Worm (Caenorhabditis elegans): ENCODE measurements around the gene ttr-43.

- TF ChIP-seq nhr-120 (GFP tag; IDR thresholded peaks at IDR 0.05): no peak
- no peak for TF ChIP-seq gei-17 (GFP tag; optimal IDR thresholded peaks at IDR 0.05)
- no peak for TF ChIP-seq Y79H2A.3 (GFP tag; conservative IDR thresholded peaks at IDR 0.05)
- no peak for TF ChIP-seq tbp1 (GFP tag; optimal IDR thresholded peaks at IDR 0.05)
- no peak for TF ChIP-seq ama-1 (optimal IDR thresholded peaks at IDR 0.05)
- TF ChIP-seq ama-1 (GFP tag; optimal IDR thresholded peaks at IDR 0.05): no peak
- no peak for TF ChIP-seq madf-6 (GFP tag; IDR thresholded peaks at IDR 0.05)
- TF ChIP-seq ztf-25 (GFP tag; IDR thresholded peaks at IDR 0.05): no peak
- TF ChIP-seq madf-8 (GFP tag; conservative IDR thresholded peaks at IDR 0.05): no peak
- TF ChIP-seq F37B4.10 (GFP tag; IDR thresholded peaks at IDR 0.05): no peak
- TF ChIP-seq lin-40 (tag; optimal IDR thresholded peaks at IDR 0.05): no peak
- no peak for TF ChIP-seq unc-130 (GFP tag; optimal IDR thresholded peaks at IDR 0.05)
- TF ChIP-seq C17E4.6 (GFP tag; IDR thresholded peaks at IDR 0.05): no peak
Measured at ce11 chrV:12542683-12543319, 47.7 kb downstream of the ttr-43 start.

All from whole organism, young adult.